Worm (Caenorhabditis elegans) whole organism, L3 larva: Measurements from ENCODE around the gene ZK470.2.

Source experiments
- ZK546.5 ChIP-seq: sonication (generic microtip); optimal IDR thresholded peaks from 2 replicates; lab custom pipeline; 2017; ENCODE audit warnings: missing biosample characterization, missing genetic modification characterization
- aly-2 ChIP-seq: fragments of 150-350 bp; optimal IDR thresholded peaks from 2 replicates; lab custom pipeline; 2014; ENCODE audit warnings: missing biosample characterization, missing genetic modification characterization
- ama-1 ChIP-seq: fragments of 150-350 bp; optimal IDR thresholded peaks from 2 replicates; lab custom pipeline; 2018
- ceh-16 ChIP-seq: sonication (generic microtip); optimal IDR thresholded peaks from 2 replicates; lab custom pipeline; 2017; ENCODE audit warnings: missing biosample characterization, missing genetic modification characterization
- ceh-28 ChIP-seq: fragments of 150-350 bp; optimal IDR thresholded peaks from 2 replicates; lab custom pipeline; 2014; ENCODE audit warnings: missing biosample characterization, missing genetic modification reagents, missing genetic modification characterization
- ceh-82 ChIP-seq: fragments of 150-350 bp; optimal IDR thresholded peaks from 2 replicates; lab custom pipeline; 2014; ENCODE audit warnings: missing biosample characterization, missing genetic modification characterization
- egl-27 ChIP-seq: sonication (generic microtip); optimal IDR thresholded peaks from 4 replicates; lab custom pipeline; 2017; ENCODE audit warnings: missing biosample characterization, missing genetic modification reagents, missing genetic modification characterization
- egl-5 ChIP-seq: fragments of 150-350 bp; optimal IDR thresholded peaks from 2 replicates; lab custom pipeline; 2017; ENCODE audit warnings: missing biosample characterization, missing genetic modification reagents, missing genetic modification characterization, inconsistent platforms
- elt-1 ChIP-seq: fragments of 150-350 bp; optimal IDR thresholded peaks from 2 replicates; lab custom pipeline; 2014; ENCODE audit warnings: missing biosample characterization, missing genetic modification characterization
- elt-2 ChIP-seq: sonication (generic microtip); optimal IDR thresholded peaks from 2 replicates; lab custom pipeline; 2016; ENCODE audit warnings: missing genetic modification reagents, mild to moderate bottlenecking, missing genetic modification characterization, missing compliant biosample characterization
- elt-3 ChIP-seq, 3 experiments: fragments of 150-350 bp in 1 of 3; sonication (generic microtip) in 2 of 3; optimal IDR thresholded peaks; 2 replicates in 2 of 3; 4 replicates in 1 of 3; lab custom pipeline; 2014 to 2017; ENCODE audit warnings: missing biosample characterization in 3 of 3, missing genetic modification characterization in 3 of 3
- fkh-2 ChIP-seq: fragments of 150-350 bp; optimal IDR thresholded peaks from 2 replicates; lab custom pipeline; 2014; ENCODE audit warnings: missing biosample characterization, missing genetic modification reagents, missing genetic modification characterization
- jun-1 ChIP-seq: fragments of 150-350 bp; optimal IDR thresholded peaks from 2 replicates; lab custom pipeline; 2014; ENCODE audit warnings: missing biosample characterization, missing genetic modification reagents, missing genetic modification characterization
- mml-1 ChIP-seq: fragments of 150-350 bp; sonication (generic microtip); optimal IDR thresholded peaks from 3 replicates; lab custom pipeline; 2014; ENCODE audit warnings: missing biosample characterization, missing genetic modification characterization
- nfya-1 ChIP-seq: sonication (generic microtip); optimal IDR thresholded peaks from 2 replicates; lab custom pipeline; 2017; ENCODE audit warnings: missing genetic modification characterization, mild to moderate bottlenecking, missing compliant biosample characterization, antibody characterized with exemption, moderate library complexity; ENCODE audit not compliant: insufficient read depth
- nhr-11 ChIP-seq: fragments of 150-350 bp; optimal IDR thresholded peaks from 2 replicates; lab custom pipeline; 2014; ENCODE audit warnings: missing biosample characterization, missing genetic modification characterization
- nhr-12 ChIP-seq: fragments of 150-350 bp; optimal IDR thresholded peaks from 2 replicates; lab custom pipeline; 2014; ENCODE audit warnings: missing biosample characterization, missing genetic modification characterization
- nhr-23 ChIP-seq: fragments of 150-350 bp; optimal IDR thresholded peaks from 2 replicates; lab custom pipeline; 2014; ENCODE audit warnings: missing biosample characterization, missing genetic modification reagents, missing genetic modification characterization
- nhr-25 ChIP-seq: sonication (generic microtip); optimal IDR thresholded peaks from 2 replicates; lab custom pipeline; 2017; ENCODE audit warnings: missing biosample characterization, missing genetic modification characterization
- nhr-43 ChIP-seq: sonication (generic microtip); optimal IDR thresholded peaks from 2 replicates; lab custom pipeline; 2016; ENCODE audit warnings: mild to moderate bottlenecking, missing genetic modification characterization, missing compliant biosample characterization; ENCODE audit not compliant: poor library complexity, severe bottlenecking
- nhr-67 ChIP-seq: fragments of 150-350 bp; optimal IDR thresholded peaks from 2 replicates; lab custom pipeline; 2014; ENCODE audit warnings: missing biosample characterization, missing genetic modification characterization
- nhr-76 ChIP-seq: fragments of 150-350 bp; sonication (generic microtip); optimal IDR thresholded peaks from 5 replicates; lab custom pipeline; 2014; ENCODE audit warnings: missing biosample characterization, missing genetic modification characterization
- nhr-77 ChIP-seq: fragments of 150-350 bp; optimal IDR thresholded peaks from 2 replicates; lab custom pipeline; 2014; ENCODE audit warnings: missing biosample characterization, missing genetic modification characterization
- pha-4 ChIP-seq: fragments of 150-350 bp; optimal IDR thresholded peaks from 2 replicates; lab custom pipeline; 2014; ENCODE audit warnings: missing biosample characterization, missing genetic modification reagents, missing genetic modification characterization
- pqm-1 ChIP-seq: fragments of 150-350 bp; optimal IDR thresholded peaks from 2 replicates; lab custom pipeline; 2017; ENCODE audit warnings: missing biosample characterization, missing genetic modification characterization, inconsistent platforms
- sea-2 ChIP-seq: fragments of 150-350 bp; sonication (generic microtip); optimal IDR thresholded peaks from 4 replicates; lab custom pipeline; 2014; ENCODE audit warnings: missing biosample characterization, missing genetic modification reagents, missing genetic modification characterization
- skn-1 ChIP-seq: fragments of 150-350 bp; optimal IDR thresholded peaks from 2 replicates; lab custom pipeline; 2014; ENCODE audit warnings: missing biosample characterization, missing genetic modification characterization
- tbx-2 ChIP-seq: sonication (generic microtip); optimal IDR thresholded peaks from 2 replicates; lab custom pipeline; 2016; ENCODE audit warnings: mild to moderate bottlenecking, missing genetic modification characterization, missing compliant biosample characterization
- unc-39 ChIP-seq: sonication (generic microtip); optimal IDR thresholded peaks from 4 replicates; lab custom pipeline; 2017; ENCODE audit warnings: missing biosample characterization, missing genetic modification characterization
- unc-62 ChIP-seq: fragments of 150-350 bp; sonication (generic microtip); optimal IDR thresholded peaks from 4 replicates; lab custom pipeline; 2014; ENCODE audit warnings: missing biosample characterization, missing genetic modification reagents, missing genetic modification characterization
- zag-1 ChIP-seq: fragments of 150-350 bp; optimal IDR thresholded peaks from 2 replicates; lab custom pipeline; 2014; ENCODE audit warnings: missing biosample characterization, missing genetic modification characterization
- ztf-11 ChIP-seq: fragments of 150-350 bp; optimal IDR thresholded peaks from 2 replicates; lab custom pipeline; 2014; ENCODE audit warnings: missing biosample characterization, missing genetic modification characterization
- ztf-4 ChIP-seq: fragments of 150-350 bp; optimal IDR thresholded peaks from 2 replicates; lab custom pipeline; 2014; ENCODE audit warnings: missing biosample characterization, missing genetic modification characterization

Gene ZK470.2

ce11 chrX:4125165-4125803 is 9.7 kb upstream of the ZK470.2 start:
- no peak for TF ChIP-seq nhr-12 (tag; lab: Kevin White, UChicago)
- no peak for TF ChIP-seq nhr-67
- TF ChIP-seq zag-1 (tag; lab: Kevin White, UChicago) = no peak
- TF ChIP-seq jun-1 (tag; lab: Kevin White, UChicago) = no peak
- no peak for TF ChIP-seq nfya-1 (tag; lab: Kevin White, UChicago)
- TF ChIP-seq sea-2 (GFP tag; lab: Kevin White, UChicago) = no peak
- no peak for TF ChIP-seq ceh-16 (tag; lab: Kevin White, UChicago)
- no peak for TF ChIP-seq elt-1 (tag; lab: Kevin White, UChicago)
- no peak for TF ChIP-seq pha-4 (tag; lab: Kevin White, UChicago)
- no peak for TF ChIP-seq elt-2 (tag; lab: Kevin White, UChicago)
- no peak for TF ChIP-seq skn-1

ce11 chrX:4128684-4129083 is 6.3 kb upstream of the ZK470.2 start:
- no peak for TF ChIP-seq nhr-11
- TF ChIP-seq aly-2 = no peak
- no peak for TF ChIP-seq nhr-76
- no peak for TF ChIP-seq nhr-67
- no peak for TF ChIP-seq pqm-1 (tag; lab: Kevin White, UChicago)
- TF ChIP-seq ceh-16 (tag; lab: Kevin White, UChicago) = no peak
- TF ChIP-seq nhr-43 (tag; lab: Kevin White, UChicago) = no peak
- TF ChIP-seq elt-1 (tag; lab: Kevin White, UChicago) = no peak

- TF ChIP-seq nfya-1 (tag; lab: Kevin White, UChicago) (peak; percentile 6), ceh-28 (tag; lab: Kevin White, UChicago) (no peak), nhr-76 (no peak), elt-3 (tag; optimal IDR thresholded peaks at IDR 0.05; lab: Kevin White, UChicago) (no peak)
- TF ChIP-seq, all 47 proteins: peak for 1
These were observed 3.6 kb upstream of the ZK470.2 start for ce11 chrX:4131354-4131753.

DNA sequence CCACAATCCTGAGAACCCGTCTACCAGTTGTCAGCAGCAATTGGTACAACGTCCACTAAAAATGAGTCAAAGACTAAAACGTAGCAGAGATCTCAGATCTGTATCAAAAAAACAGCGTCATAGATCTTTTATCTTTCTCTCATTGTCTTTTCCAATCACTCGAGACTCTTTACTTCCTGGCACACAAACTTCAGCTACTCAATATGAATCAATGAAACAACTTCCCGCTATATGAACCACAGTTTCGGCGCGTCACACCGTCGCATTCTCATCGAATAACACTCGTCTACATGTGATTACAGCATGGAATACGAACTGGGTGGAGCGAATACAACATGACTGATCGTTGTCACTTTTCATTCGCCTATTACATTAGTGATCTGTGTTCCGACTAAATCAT is 2.7 kb upstream of the ZK470.2 start:
- no peak for TF ChIP-seq ceh-16 (tag; lab: Kevin White, UChicago)
- no peak for TF ChIP-seq nhr-12 (tag; lab: Kevin White, UChicago)
- TF ChIP-seq ZK546.5 (tag; lab: Kevin White, UChicago) = no peak
- TF ChIP-seq egl-5 (tag; lab: Kevin White, UChicago) = peak; percentile 28
- peak; percentile 69 for TF ChIP-seq jun-1 (tag; lab: Kevin White, UChicago)
- no peak for TF ChIP-seq fkh-2
- peak; percentile 1 for TF ChIP-seq egl-27 (tag; lab: Kevin White, UChicago)
- no peak for TF ChIP-seq nhr-77
- peak; percentile 88 for TF ChIP-seq nhr-25
- peak; percentile 56 for TF ChIP-seq tbx-2 (tag; lab: Kevin White, UChicago)
- TF ChIP-seq elt-2 (tag; lab: Kevin White, UChicago) = no peak
- TF ChIP-seq ceh-28 (tag; lab: Kevin White, UChicago) = peak; percentile 76
- peak; percentile 44 for TF ChIP-seq nfya-1 (tag; lab: Kevin White, UChicago)
- TF ChIP-seq nhr-23 (tag; lab: Kevin White, UChicago) = peak; percentile 94
- TF ChIP-seq pqm-1 (tag; lab: Kevin White, UChicago) = peak; percentile 43
- TF ChIP-seq nhr-43 (tag; lab: Kevin White, UChicago) = peak; percentile 95
- no peak for TF ChIP-seq unc-39
- TF ChIP-seq mml-1 (tag; lab: Kevin White, UChicago) = no peak
- TF ChIP-seq ztf-4 (tag; lab: Kevin White, UChicago) = peak; percentile 79
- no peak for TF ChIP-seq ceh-82 (tag; lab: Kevin White, UChicago)
- TF ChIP-seq unc-62 (GFP tag; lab: Kevin White, UChicago) = no peak
- peak; percentile 22 to 37 (median 29) for TF ChIP-seq elt-3 (tag; optimal IDR thresholded peaks at IDR 0.05; lab: Kevin White, UChicago)
- TF ChIP-seq ztf-11 (tag; lab: Kevin White, UChicago) = no peak
- peak; percentile 48 for TF ChIP-seq elt-1 (tag; lab: Kevin White, UChicago)

DNA sequence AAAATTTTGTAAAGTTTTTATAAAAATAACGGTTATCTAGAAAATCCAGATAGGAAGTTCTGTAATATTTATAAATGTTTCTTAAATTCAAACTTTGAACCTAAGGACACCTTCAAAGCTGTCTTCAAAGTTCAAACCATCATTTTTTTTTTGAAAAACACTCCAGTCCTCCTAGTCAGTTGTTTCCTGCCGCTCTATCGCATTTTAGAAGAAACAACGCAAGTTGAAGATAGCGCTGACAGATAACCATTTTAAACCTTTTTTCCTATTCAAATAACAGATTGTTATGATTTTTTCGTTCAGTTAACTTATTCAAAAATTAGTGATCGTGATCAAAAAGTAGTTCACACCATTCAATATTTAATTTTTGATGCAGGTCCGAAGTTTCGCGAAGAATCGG is 1.6 kb upstream of the ZK470.2 start:
- peak; percentile 9 for TF ChIP-seq nfya-1 (tag; lab: Kevin White, UChicago)
- peak; percentile 58 for TF ChIP-seq ama-1 (lab: Kevin White, UChicago)
- peak; percentile 15 for TF ChIP-seq pqm-1 (tag; lab: Kevin White, UChicago)
- no peak for TF ChIP-seq sea-2 (GFP tag; lab: Kevin White, UChicago)
- peak; percentile 18 for TF ChIP-seq elt-2 (tag; lab: Kevin White, UChicago)
- TF ChIP-seq nhr-12 (tag; lab: Kevin White, UChicago) = no peak
